Fruit fly (Drosophila melanogaster): ENCODE results near the gene Ho.

Ho gene

dm6 chr3R:11655873-11656374 is 23.6 kb upstream of the Ho start, which contains the start of gene CG42327 (continued):
- TF ChIP-seq Hey (tag; optimal IDR thresholded peaks at IDR 0.05) (no peak), lab (GFP tag; optimal IDR thresholded peaks at IDR 0.05) (peak; percentile 96), ac (GFP tag; optimal IDR thresholded peaks at IDR 0.05) (peak; percentile 90), ERR (GFP tag; optimal IDR thresholded peaks at IDR 0.05) (peak; percentile 63), Xrp1 (GFP tag; IDR thresholded peaks at IDR 0.05) (peak; percentile 98), CG18262 (tag; optimal IDR thresholded peaks at IDR 0.05) (peak; percentile 97), CG3838 (GFP tag; optimal IDR thresholded peaks at IDR 0.05) (peak; percentile 48), Lim3 (GFP tag; IDR thresholded peaks at IDR 0.05) (peak; percentile 87), stwl (tag; optimal IDR thresholded peaks at IDR 0.05) (peak; percentile 38), otp (GFP tag; IDR thresholded peaks at IDR 0.05) (peak; percentile 97), tll (GFP tag; optimal IDR thresholded peaks at IDR 0.05) (no peak), CG4617 (GFP tag; optimal IDR thresholded peaks at IDR 0.05; ENCODE audit: borderline replicate concordance) (peak; percentile 77), Myb (GFP tag; optimal IDR thresholded peaks at IDR 0.05) (peak; percentile 45), Aef1 (GFP tag; IDR thresholded peaks at IDR 0.05) (peak; percentile 84), prd (optimal IDR thresholded peaks at IDR 0.05) (no peak), prd (GFP tag; IDR thresholded peaks at IDR 0.05) (peak; percentile 96), CG32767 (GFP tag; IDR thresholded peaks at IDR 0.05) (peak; percentile 94), abd-A (tag; optimal IDR thresholded peaks at IDR 0.05) (peak; percentile 58), CG2875 (GFP tag; optimal IDR thresholded peaks at IDR 0.05) (peak; percentile 98), CG6254 (GFP tag; optimal IDR thresholded peaks at IDR 0.05) (peak; percentile 95), CG8765 (GFP tag; IDR thresholded peaks at IDR 0.05) (peak; percentile 89), CG7745 (tag; optimal IDR thresholded peaks at IDR 0.05) (peak; percentile 27), Fer2 (tag; optimal IDR thresholded peaks at IDR 0.05) (peak; percentile 48), E2f2 (GFP tag; IDR thresholded peaks at IDR 0.05) (peak; percentile 82), dm (GFP tag; optimal IDR thresholded peaks at IDR 0.05) (peak; percentile 65), CG1602 (GFP tag; optimal IDR thresholded peaks at IDR 0.05) (peak; percentile 92), CG17802 (tag; optimal IDR thresholded peaks at IDR 0.05) (peak; percentile 79), CG17328 (GFP tag; IDR thresholded peaks at IDR 0.05) (peak; percentile 98), MBD-R2 (GFP tag; IDR thresholded peaks at IDR 0.05) (peak; percentile 67), CG11696 (GFP tag; IDR thresholded peaks at IDR 0.05) (peak; percentile 89), chm (GFP tag; IDR thresholded peaks at IDR 0.05) (peak; percentile 98), toy (GFP tag; IDR thresholded peaks at IDR 0.05) (peak; percentile 80), Camta (GFP tag; optimal IDR thresholded peaks at IDR 0.05) (peak; percentile 87), CG8924 (tag; optimal IDR thresholded peaks at IDR 0.05) (peak; percentile 95), CG31441 (GFP tag; IDR thresholded peaks at IDR 0.05) (peak; percentile 98), MTF-1 (GFP tag; optimal IDR thresholded peaks at IDR 0.05; ENCODE audit: borderline replicate concordance) (peak; percentile 86), CG10267 (tag; optimal IDR thresholded peaks at IDR 0.05) (peak; percentile 90), CG4424 (GFP tag; optimal IDR thresholded peaks at IDR 0.05) (peak; percentile 95), Kr (GFP tag; optimal IDR thresholded peaks at IDR 0.05) (peak; percentile 4), zfh1 (GFP tag; IDR thresholded peaks at IDR 0.05) (peak; percentile 98), Rx (GFP tag; IDR thresholded peaks at IDR 0.05) (peak; percentile 94), Dbx (GFP tag; IDR thresholded peaks at IDR 0.05) (peak; percentile 86), Lhr (GFP tag; optimal IDR thresholded peaks at IDR 0.05) (peak; percentile 81), slbo (GFP tag; IDR thresholded peaks at IDR 0.05) (peak; percentile 90), CG32532 (GFP tag; IDR thresholded peaks at IDR 0.05) (peak; percentile 93), CG13775 (GFP tag; optimal IDR thresholded peaks at IDR 0.05) (peak; percentile 92), gt (GFP tag; IDR thresholded peaks at IDR 0.05) (peak; percentile 86), D19A (tag; optimal IDR thresholded peaks at IDR 0.05) (peak; percentile 93), sr (GFP tag; IDR thresholded peaks at IDR 0.05) (peak; percentile 84; the same call in 2 of the 3 replicates), CG13296 (GFP tag; optimal IDR thresholded peaks at IDR 0.05) (peak; percentile 87), CG9215 (GFP tag; IDR thresholded peaks at IDR 0.05) (peak; percentile 73)
